Worm (Caenorhabditis elegans): ENCODE data around the gene C35D10.6.

C35D10.6 gene

DNA sequence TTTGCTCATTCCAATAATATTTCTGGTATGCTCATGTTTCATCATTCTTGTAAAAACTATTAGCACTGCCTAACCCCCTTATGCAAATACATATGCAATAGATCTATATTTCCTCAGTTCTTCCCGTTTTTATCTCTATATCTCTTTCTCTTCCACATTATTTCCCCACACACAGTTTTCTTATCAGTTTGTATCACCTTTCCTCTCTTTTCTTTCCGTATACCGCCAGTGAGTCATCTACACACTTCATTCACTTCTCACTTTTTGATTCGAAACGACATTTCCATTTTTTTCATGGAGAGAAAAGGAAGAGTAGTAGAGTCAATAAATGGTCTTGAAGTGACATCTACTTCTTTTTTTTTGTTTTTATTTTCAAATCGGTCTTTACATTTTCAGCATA is 47.2 kb downstream of the C35D10.6 start:
- TF ChIP-seq tab-1 (GFP tag; IDR thresholded peaks at IDR 0.05): no peak
- no peak for TF ChIP-seq med-1 (GFP tag; optimal IDR thresholded peaks at IDR 0.05; ENCODE audit: insufficient read depth)
- no peak for TF ChIP-seq ztf-29 (GFP tag; IDR thresholded peaks at IDR 0.05)
- TF ChIP-seq klf-2 (GFP tag; conservative IDR thresholded peaks at IDR 0.05): no peak
- TF ChIP-seq ref-1 (GFP tag; conservative IDR thresholded peaks at IDR 0.05): no peak
- TF ChIP-seq flt-1 (GFP tag; IDR thresholded peaks at IDR 0.05): no peak
- TF ChIP-seq cog-1 (tag; optimal IDR thresholded peaks at IDR 0.05): no peak
- TF ChIP-seq T22C8.4 (GFP tag; IDR thresholded peaks at IDR 0.05): no peak
- no peak for TF ChIP-seq ztf-23 (GFP tag; IDR thresholded peaks at IDR 0.05)

DNA sequence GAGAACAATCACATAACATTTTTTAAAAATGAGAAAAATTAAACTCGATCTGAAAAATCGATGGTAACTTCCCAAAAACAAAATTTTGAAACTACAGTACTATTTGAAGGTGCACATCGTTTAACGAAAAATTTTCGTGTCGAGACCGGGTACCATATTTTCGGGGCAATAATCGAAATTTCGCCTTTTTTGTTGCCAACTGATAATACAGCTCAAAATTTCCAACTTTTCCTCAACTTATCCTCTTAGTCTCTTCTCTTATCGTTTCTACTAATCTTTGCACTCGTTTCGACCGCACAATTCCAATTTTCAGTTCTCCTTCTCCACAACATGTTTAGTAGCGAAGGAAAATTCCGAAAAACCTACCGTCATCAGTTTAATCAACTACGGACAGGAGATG is 47.8 kb downstream of the C35D10.6 start, which contains the start of gene rom-1:
Gene rom-1, plus strand, starts transcription at position 301 of the 400 bp plus-strand sequence.
- TF ChIP-seq ztf-29 (GFP tag; IDR thresholded peaks at IDR 0.05) (no peak), tab-1 (GFP tag; IDR thresholded peaks at IDR 0.05) (no peak), ztf-23 (GFP tag; IDR thresholded peaks at IDR 0.05) (no peak), klf-2 (GFP tag; conservative IDR thresholded peaks at IDR 0.05) (no peak), med-1 (GFP tag; optimal IDR thresholded peaks at IDR 0.05; ENCODE audit: insufficient read depth) (no peak), T22C8.4 (GFP tag; IDR thresholded peaks at IDR 0.05) (no peak), cog-1 (tag; optimal IDR thresholded peaks at IDR 0.05) (no peak), flt-1 (GFP tag; IDR thresholded peaks at IDR 0.05) (no peak), ref-1 (GFP tag; conservative IDR thresholded peaks at IDR 0.05) (no peak)

DNA sequence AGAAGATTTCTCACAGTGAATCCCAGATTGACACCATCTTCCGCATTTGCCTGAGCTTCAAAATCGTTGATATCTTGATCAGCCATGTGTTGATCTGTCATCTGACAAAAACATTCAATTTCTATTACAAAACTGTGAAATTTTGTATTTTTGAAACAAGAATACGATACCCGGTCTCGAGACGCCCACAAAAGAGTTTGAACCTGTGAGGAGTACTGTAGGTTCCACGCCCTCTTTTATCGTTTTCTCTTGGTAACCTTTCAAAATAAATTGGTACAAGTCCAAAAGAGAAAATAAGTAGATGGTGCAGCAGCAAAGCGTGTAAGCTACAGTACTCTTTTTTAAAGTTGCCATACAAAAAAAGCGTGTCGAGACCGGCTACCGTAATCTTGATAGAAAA is 50.8 kb downstream of the C35D10.6 start, which contains the start of gene F26F4.12:
Gene F26F4.12, minus strand, starts transcription at position 101 of the 400 bp plus-strand sequence.
- TF ChIP-seq ref-1 (GFP tag; conservative IDR thresholded peaks at IDR 0.05) (no peak), T22C8.4 (GFP tag; IDR thresholded peaks at IDR 0.05) (no peak), ztf-23 (GFP tag; IDR thresholded peaks at IDR 0.05) (no peak), flt-1 (GFP tag; IDR thresholded peaks at IDR 0.05) (no peak), cog-1 (tag; optimal IDR thresholded peaks at IDR 0.05) (no peak), klf-2 (GFP tag; conservative IDR thresholded peaks at IDR 0.05) (no peak), ztf-29 (GFP tag; IDR thresholded peaks at IDR 0.05) (no peak), tab-1 (GFP tag; IDR thresholded peaks at IDR 0.05) (no peak), med-1 (GFP tag; optimal IDR thresholded peaks at IDR 0.05; ENCODE audit: insufficient read depth) (no peak)
